Worm (Caenorhabditis elegans) whole organism, young adult: ENCODE measurements around the gene H34I24.1.
"Not testable (repeated sequence)": the region's sequence is repeated elsewhere in the genome, so short reads cannot be mapped to it uniquely, and the experiment has no call there.

Experiments used
- C17E4.6 ChIP-seq: fragments of 200-800 bp; sonication (Bioruptor generic); IDR thresholded peaks from 2 replicates; pipeline ENCODE4 v1.3.6; 2022; ENCODE audit warnings: missing genetic modification reagents, missing genetic modification characterization, missing compliant biosample characterization
- D2030.7 ChIP-seq: fragments of 200-800 bp; sonication (Bioruptor generic); IDR thresholded peaks from 2 replicates; pipeline ENCODE4 v1.3.6; 2022; ENCODE audit warnings: missing genetic modification reagents, missing genetic modification characterization, missing compliant biosample characterization
- F23B12.7 ChIP-seq: sonication (generic microtip); optimal IDR thresholded peaks from 2 replicates; lab custom pipeline; 2017; ENCODE audit warnings: missing genetic modification characterization, mild to moderate bottlenecking, missing compliant biosample characterization, antibody characterized with exemption, moderate library complexity; ENCODE audit not compliant: insufficient read depth
- F33H1.4 ChIP-seq: fragments of 200-800 bp; sonication (Bioruptor generic); IDR thresholded peaks from 2 replicates; pipeline ENCODE4 v1.3.6; 2022; ENCODE audit warnings: missing genetic modification reagents, missing genetic modification characterization, missing compliant biosample characterization
- F49E8.2 ChIP-seq: sonication (generic microtip); optimal IDR thresholded peaks from 3 replicates; lab custom pipeline; 2017; ENCODE audit warnings: missing genetic modification characterization, mild to moderate bottlenecking, missing compliant biosample characterization, antibody characterized with exemption, moderate library complexity; ENCODE audit not compliant: insufficient read depth
- F57C9.4 ChIP-seq: sonication (generic microtip); optimal IDR thresholded peaks from 2 replicates; lab custom pipeline; 2017; ENCODE audit warnings: mild to moderate bottlenecking, missing genetic modification characterization, missing compliant biosample characterization
- K12H6.12 ChIP-seq: fragments of 200-800 bp; sonication (Bioruptor generic); optimal IDR thresholded peaks from 2 replicates; lab custom pipeline; 2018; ENCODE audit warnings: mild to moderate bottlenecking, missing genetic modification characterization, missing compliant biosample characterization
- attf-3 ChIP-seq: fragments of 200-800 bp; sonication (Bioruptor generic); conservative IDR thresholded peaks from 2 replicates; pipeline ENCODE4 v1.3.6; 2022; ENCODE audit warnings: missing genetic modification reagents, missing genetic modification characterization, missing compliant biosample characterization
- attf-5 ChIP-seq: fragments of 200-800 bp; sonication (Bioruptor generic); optimal IDR thresholded peaks from 2 replicates; lab custom pipeline; 2018; ENCODE audit warnings: mild to moderate bottlenecking, missing genetic modification characterization, missing compliant biosample characterization
- attf-6 ChIP-seq: fragments of 200-800 bp; sonication (Bioruptor generic); IDR thresholded peaks from 2 replicates; pipeline ENCODE4 v1.3.6; 2022; ENCODE audit warnings: missing genetic modification reagents, missing genetic modification characterization, missing compliant biosample characterization
- bed-1 ChIP-seq: fragments of 200-800 bp; sonication (Bioruptor generic); IDR thresholded peaks from 2 replicates; pipeline ENCODE4 v1.3.6; 2022; ENCODE audit warnings: missing genetic modification reagents, missing genetic modification characterization, missing compliant biosample characterization
- cebp-1 ChIP-seq, 2 experiments: fragments of 200-800 bp in 1 of 2; sonication (Bioruptor generic) in 1 of 2; sonication (generic microtip) in 1 of 2; IDR thresholded peaks in 1 of 2; optimal IDR thresholded peaks in 1 of 2; 2 replicates each; pipeline versions ENCODE4 v1.3.6 to Lab custom; 2017 to 2022; ENCODE audit warnings: missing compliant biosample characterization in 2 of 2, missing genetic modification characterization in 2 of 2, mild to moderate bottlenecking in 1 of 2, missing genetic modification reagents in 1 of 2, moderate library complexity in 1 of 2
- ceh-91 ChIP-seq: fragments of 200-800 bp; sonication (Bioruptor generic); IDR thresholded peaks from 2 replicates; pipeline ENCODE4 v1.3.6; 2022; ENCODE audit warnings: missing genetic modification reagents, missing genetic modification characterization, missing compliant biosample characterization
- dox-1 ChIP-seq: fragments of 200-800 bp; sonication (Bioruptor generic); IDR thresholded peaks from 2 replicates; pipeline ENCODE4 v1.3.6; 2022; ENCODE audit warnings: missing genetic modification reagents, missing genetic modification characterization, missing compliant biosample characterization
- egrh-3 ChIP-seq: fragments of 200-800 bp; sonication (Bioruptor generic); IDR thresholded peaks from 2 replicates; pipeline ENCODE4 v1.3.6; 2022; ENCODE audit warnings: missing genetic modification reagents, missing genetic modification characterization, missing compliant biosample characterization
- hmg-1.2 ChIP-seq: fragments of 200-800 bp; sonication (Bioruptor generic); IDR thresholded peaks from 2 replicates; pipeline ENCODE4 v1.3.6; 2022; ENCODE audit warnings: missing genetic modification reagents, missing genetic modification characterization, missing compliant biosample characterization
- let-607 ChIP-seq, 2 experiments: fragments of 200-800 bp in 1 of 2; sonication (Bioruptor generic) in 1 of 2; sonication (generic microtip) in 1 of 2; optimal IDR thresholded peaks; 2 replicates each; lab custom pipeline; 2016 to 2018; ENCODE audit warnings: mild to moderate bottlenecking in 2 of 2, missing compliant biosample characterization in 2 of 2, missing genetic modification characterization in 2 of 2, moderate library complexity in 2 of 2, missing genotype in 1 of 2
- lin-26 ChIP-seq: fragments of 200-800 bp; sonication (Bioruptor generic); IDR thresholded peaks from 2 replicates; pipeline ENCODE4 v1.3.6; 2022; ENCODE audit warnings: missing genetic modification reagents, missing genetic modification characterization, missing compliant biosample characterization
- lin-35 ChIP-seq, 3 experiments: fragments of 150-350 bp in 2 of 3; sonication (generic microtip) in 1 of 3; optimal IDR thresholded peaks; 2 replicates each; lab custom pipeline; 2014 to 2018; ENCODE audit warnings: missing biosample characterization in 3 of 3, missing genetic modification characterization in 3 of 3, missing genetic modification reagents in 3 of 3
- lsl-1 ChIP-seq: fragments of 200-800 bp; sonication (Bioruptor generic); optimal IDR thresholded peaks from 2 replicates; lab custom pipeline; 2018; ENCODE audit warnings: mild to moderate bottlenecking, missing genetic modification characterization, moderate library complexity, missing compliant biosample characterization
- madf-8 ChIP-seq: fragments of 200-800 bp; sonication (Bioruptor generic); conservative IDR thresholded peaks from 2 replicates; pipeline ENCODE4 v1.3.6; 2022; ENCODE audit warnings: missing genetic modification reagents, missing genetic modification characterization, missing compliant biosample characterization
- mcd-1 ChIP-seq: fragments of 200-800 bp; sonication (Bioruptor generic); IDR thresholded peaks from 2 replicates; pipeline ENCODE4 v1.3.6; 2022; ENCODE audit warnings: missing genetic modification reagents, missing genetic modification characterization, missing compliant biosample characterization
- pbrm-1 ChIP-seq: fragments of 200-800 bp; sonication (Bioruptor generic); IDR thresholded peaks from 2 replicates; pipeline ENCODE4 v1.3.6; 2022; ENCODE audit warnings: missing genetic modification reagents, missing genetic modification characterization, missing compliant biosample characterization
- rcor-1 ChIP-seq: fragments of 200-800 bp; sonication (Bioruptor generic); IDR thresholded peaks from 2 replicates; pipeline ENCODE4 v1.3.6; 2022; ENCODE audit warnings: missing genetic modification reagents, missing genetic modification characterization, missing compliant biosample characterization
- tbp1 ChIP-seq: fragments of 200-800 bp; sonication (Bioruptor generic); optimal IDR thresholded peaks from 2 replicates; lab custom pipeline; 2018; ENCODE audit warnings: mild to moderate bottlenecking, missing genetic modification characterization, missing compliant biosample characterization
- unc-130 ChIP-seq: sonication (generic microtip); optimal IDR thresholded peaks from 2 replicates; lab custom pipeline; 2016; ENCODE audit warnings: missing genetic modification reagents, missing genetic modification characterization, missing compliant biosample characterization
- unc-62 ChIP-seq: fragments of 150-350 bp; optimal IDR thresholded peaks from 2 replicates; lab custom pipeline; 2014; ENCODE audit warnings: missing biosample characterization, missing genetic modification reagents, missing genetic modification characterization
- zfh-2 ChIP-seq: fragments of 200-800 bp; sonication (Bioruptor generic); conservative IDR thresholded peaks from 2 replicates; pipeline ENCODE4 v1.3.6; 2022; ENCODE audit warnings: missing genetic modification reagents, missing genetic modification characterization, missing compliant biosample characterization
- ztf-22 ChIP-seq: fragments of 200-800 bp; sonication (Bioruptor generic); optimal IDR thresholded peaks from 2 replicates; lab custom pipeline; 2018; ENCODE audit warnings: mild to moderate bottlenecking, missing genetic modification characterization, moderate library complexity, missing compliant biosample characterization
- ztf-26 ChIP-seq: sonication (generic microtip); optimal IDR thresholded peaks from 2 replicates; lab custom pipeline; 2017; ENCODE audit warnings: missing genetic modification characterization, missing compliant biosample characterization

The H34I24.1 gene

ce11 chrIII:2879703-2880102 lies 32.9 kb downstream of the H34I24.1 start:
- TF ChIP-seq pbrm-1 (GFP tag; lab: Robert Waterston, UW) (peak; percentile 40; the same call in 1 of the 2 replicates), tbp1 (GFP tag; lab: Kevin White, UChicago) (peak; percentile 47), ztf-26 (no peak), rcor-1 (GFP tag; lab: Robert Waterston, UW) (peak; percentile 8; the same call in 1 of the 2 replicates), lsl-1 (peak; percentile 19), unc-130 (GFP tag; lab: Kevin White, UChicago) (no peak), egrh-3 (no peak), F33H1.4 (GFP tag; lab: Robert Waterston, UW) (peak; percentile 50), zfh-2 (peak; percentile 54; the same call in 1 of the 2 replicates), D2030.7 (GFP tag; lab: Robert Waterston, UW) (peak; percentile 33; the same call in 1 of the 2 replicates), dox-1 (0 out of 2 replicates have a peak, but pooled peaks have one; percentile 30), mcd-1 (GFP tag; lab: Robert Waterston, UW) (peak; percentile 43), hmg-1.2 (GFP tag; lab: Robert Waterston, UW) (peak; percentile 19; the same call in 1 of the 2 replicates)

- TF ChIP-seq cebp-1 (GFP tag; IDR thresholded peaks at IDR 0.05; lab: Robert Waterston, UW) (no peak), cebp-1 (tag; optimal IDR thresholded peaks at IDR 0.05; lab: Kevin White, UChicago) (peak; percentile 2), hmg-1.2 (GFP tag; lab: Robert Waterston, UW) (peak; percentile 64; the same call in 1 of the 2 replicates), bed-1 (GFP tag; lab: Robert Waterston, UW) (no peak)
Observed at ce11 chrIII:2881117-2881516, 34.3 kb downstream of the H34I24.1 start.

- not testable (repeated sequence) for TF ChIP-seq F23B12.7 (tag; lab: Kevin White, UChicago); lin-26 (GFP tag; lab: Robert Waterston, UW); unc-130 (GFP tag; lab: Kevin White, UChicago)
- TF ChIP-seq, all 124 proteins: peak for 0; not testable (repeated sequence) for 124
Observed at ce11 chrIII:2881989-2882388, 35.1 kb downstream of the H34I24.1 start, which contains the start of gene F56F11.2. Gene F56F11.2 (plus strand): TSS chrIII:2882289.

ce11 chrIII:2891443-2891842 lies 44.6 kb downstream of the H34I24.1 start, which contains the start of gene F56F11.1:
Gene F56F11.1 (plus strand): TSS chrIII:2891743.
- no peak for TF ChIP-seq K12H6.12 (tag; lab: Kevin White, UChicago)
- no peak for TF ChIP-seq lin-35 (GFP tag; optimal IDR thresholded peaks at IDR 0.05; lab: Kevin White, UChicago)
- no peak for TF ChIP-seq ceh-91 (GFP tag; lab: Robert Waterston, UW)
- no peak for TF ChIP-seq F49E8.2 (tag; lab: Kevin White, UChicago)
- TF ChIP-seq D2030.7 (GFP tag; lab: Robert Waterston, UW): no peak
- no peak for TF ChIP-seq attf-5 (GFP tag; lab: Kevin White, UChicago)
- TF ChIP-seq let-607 (tag; optimal IDR thresholded peaks at IDR 0.05; lab: Kevin White, UChicago): no peak
- TF ChIP-seq lsl-1: no peak
- no peak for TF ChIP-seq F57C9.4 (tag; lab: Kevin White, UChicago)
- TF ChIP-seq hmg-1.2 (GFP tag; lab: Robert Waterston, UW): no peak
- TF ChIP-seq ztf-22 (GFP tag; lab: Kevin White, UChicago): no peak
- no peak for TF ChIP-seq madf-8
- no peak for TF ChIP-seq unc-62 (GFP tag; lab: Kevin White, UChicago)
- TF ChIP-seq C17E4.6 (GFP tag; lab: Robert Waterston, UW): no peak
- no peak for TF ChIP-seq attf-3 (GFP tag; lab: Robert Waterston, UW)
- TF ChIP-seq attf-6 (GFP tag; lab: Robert Waterston, UW): no peak
